Worm (Caenorhabditis elegans) whole organism, young adult: ENCODE measurements around the gene mup-4.

Experiments used
- B0035.1 ChIP-seq: sonication (generic microtip); optimal IDR thresholded peaks from 2 replicates; lab custom pipeline; 2016; ENCODE audit warnings: missing genetic modification characterization, mild to moderate bottlenecking, missing compliant biosample characterization, missing genotype, missing genetic modification reagents
- C06A6.2 ChIP-seq: fragments of 200-800 bp; sonication (Bioruptor generic); conservative IDR thresholded peaks from 2 replicates; pipeline ENCODE4 v1.3.6; 2022; ENCODE audit warnings: missing genetic modification characterization, missing compliant biosample characterization
- F10E7.11 ChIP-seq: sonication (generic microtip); optimal IDR thresholded peaks from 2 replicates; lab custom pipeline; 2017; ENCODE audit warnings: mild to moderate bottlenecking, missing genetic modification characterization, moderate library complexity, missing compliant biosample characterization
- F22D6.2 ChIP-seq: sonication (generic microtip); optimal IDR thresholded peaks from 2 replicates; lab custom pipeline; 2016; ENCODE audit warnings: mild to moderate bottlenecking, missing genetic modification characterization, missing compliant biosample characterization
- F33H1.4 ChIP-seq: fragments of 200-800 bp; sonication (Bioruptor generic); IDR thresholded peaks from 2 replicates; pipeline ENCODE4 v1.3.6; 2022; ENCODE audit warnings: missing genetic modification reagents, missing genetic modification characterization, missing compliant biosample characterization
- T07F8.4 ChIP-seq: sonication (generic microtip); optimal IDR thresholded peaks from 2 replicates; lab custom pipeline; 2016; ENCODE audit warnings: mild to moderate bottlenecking, missing genetic modification characterization, moderate library complexity, missing compliant biosample characterization
- T26A5.8 ChIP-seq: sonication (generic microtip); optimal IDR thresholded peaks from 2 replicates; lab custom pipeline; 2016; ENCODE audit warnings: missing genetic modification characterization, missing compliant biosample characterization
- Y56A3A.18 ChIP-seq: fragments of 200-800 bp; sonication (Bioruptor generic); IDR thresholded peaks from 2 replicates; pipeline ENCODE4 v1.3.6; 2022; ENCODE audit warnings: missing genetic modification reagents, missing genetic modification characterization, missing compliant biosample characterization
- Y67H2A.10 ChIP-seq: fragments of 200-800 bp; sonication (Bioruptor generic); conservative IDR thresholded peaks from 2 replicates; pipeline ENCODE4 v1.3.6; 2022; ENCODE audit warnings: missing genetic modification reagents, missing genetic modification characterization, missing compliant biosample characterization
- Y79H2A.3 ChIP-seq: fragments of 200-800 bp; sonication (Bioruptor generic); conservative IDR thresholded peaks from 2 replicates; pipeline ENCODE4 v1.3.6; 2022; ENCODE audit warnings: missing genetic modification reagents, missing genetic modification characterization, missing compliant biosample characterization
- ama-1 ChIP-seq, 3 experiments: fragments of 150-350 bp in 1 of 3; sonication (generic microtip) in 2 of 3; optimal IDR thresholded peaks; 2 replicates each; lab custom pipeline; 2014 to 2018; ENCODE audit warnings: missing biosample characterization in 2 of 3, missing genetic modification characterization in 2 of 3, missing genetic modification reagents in 2 of 3
- attf-5 ChIP-seq: fragments of 200-800 bp; sonication (Bioruptor generic); optimal IDR thresholded peaks from 2 replicates; lab custom pipeline; 2018; ENCODE audit warnings: mild to moderate bottlenecking, missing genetic modification characterization, missing compliant biosample characterization
- attf-6 ChIP-seq: fragments of 200-800 bp; sonication (Bioruptor generic); IDR thresholded peaks from 2 replicates; pipeline ENCODE4 v1.3.6; 2022; ENCODE audit warnings: missing genetic modification reagents, missing genetic modification characterization, missing compliant biosample characterization
- ceh-27 ChIP-seq: fragments of 200-800 bp; sonication (Bioruptor generic); optimal IDR thresholded peaks from 2 replicates; lab custom pipeline; 2018; ENCODE audit warnings: mild to moderate bottlenecking, missing genetic modification characterization, moderate library complexity, missing compliant biosample characterization
- ceh-79 ChIP-seq: sonication (generic microtip); optimal IDR thresholded peaks from 2 replicates; lab custom pipeline; 2017; ENCODE audit warnings: mild to moderate bottlenecking, missing genetic modification characterization, missing compliant biosample characterization
- ceh-91 ChIP-seq: fragments of 200-800 bp; sonication (Bioruptor generic); IDR thresholded peaks from 2 replicates; pipeline ENCODE4 v1.3.6; 2022; ENCODE audit warnings: missing genetic modification reagents, missing genetic modification characterization, missing compliant biosample characterization
- chd-7 ChIP-seq: sonication (generic microtip); optimal IDR thresholded peaks from 2 replicates; lab custom pipeline; 2016; ENCODE audit warnings: mild to moderate bottlenecking, missing genetic modification characterization, moderate library complexity, missing compliant biosample characterization
- dox-1 ChIP-seq: fragments of 200-800 bp; sonication (Bioruptor generic); IDR thresholded peaks from 2 replicates; pipeline ENCODE4 v1.3.6; 2022; ENCODE audit warnings: missing genetic modification reagents, missing genetic modification characterization, missing compliant biosample characterization
- dpl-1 ChIP-seq: fragments of 150-350 bp; optimal IDR thresholded peaks from 2 replicates; lab custom pipeline; 2014; ENCODE audit warnings: missing biosample characterization, missing genetic modification reagents, missing genetic modification characterization
- fkh-3 ChIP-seq: sonication (generic microtip); optimal IDR thresholded peaks from 2 replicates; lab custom pipeline; 2016; ENCODE audit warnings: mild to moderate bottlenecking, missing genetic modification characterization, missing compliant biosample characterization
- hmg-1.2 ChIP-seq: fragments of 200-800 bp; sonication (Bioruptor generic); IDR thresholded peaks from 2 replicates; pipeline ENCODE4 v1.3.6; 2022; ENCODE audit warnings: missing genetic modification reagents, missing genetic modification characterization, missing compliant biosample characterization
- hsf-1 ChIP-seq: fragments of 200-800 bp; sonication (Bioruptor generic); IDR thresholded peaks from 2 replicates; pipeline ENCODE4 v1.3.6; 2022; ENCODE audit warnings: missing genetic modification reagents, missing genetic modification characterization, missing compliant biosample characterization
- let-607 ChIP-seq, 2 experiments: fragments of 200-800 bp in 1 of 2; sonication (Bioruptor generic) in 1 of 2; sonication (generic microtip) in 1 of 2; optimal IDR thresholded peaks; 2 replicates each; lab custom pipeline; 2016 to 2018; ENCODE audit warnings: mild to moderate bottlenecking in 2 of 2, missing compliant biosample characterization in 2 of 2, missing genetic modification characterization in 2 of 2, moderate library complexity in 2 of 2, missing genotype in 1 of 2
- lin-35 ChIP-seq, 3 experiments: fragments of 150-350 bp in 2 of 3; sonication (generic microtip) in 1 of 3; optimal IDR thresholded peaks; 2 replicates each; lab custom pipeline; 2014 to 2018; ENCODE audit warnings: missing biosample characterization in 3 of 3, missing genetic modification characterization in 3 of 3, missing genetic modification reagents in 3 of 3
- lin-40 ChIP-seq: sonication (generic microtip); optimal IDR thresholded peaks from 2 replicates; lab custom pipeline; 2016; ENCODE audit warnings: missing genetic modification characterization, mild to moderate bottlenecking, missing compliant biosample characterization, missing genotype, missing genetic modification reagents
- madf-6 ChIP-seq: fragments of 200-800 bp; sonication (Bioruptor generic); IDR thresholded peaks from 2 replicates; pipeline ENCODE4 v1.3.6; 2022; ENCODE audit warnings: missing genetic modification reagents, missing genetic modification characterization, missing compliant biosample characterization
- madf-8 ChIP-seq: fragments of 200-800 bp; sonication (Bioruptor generic); conservative IDR thresholded peaks from 2 replicates; pipeline ENCODE4 v1.3.6; 2022; ENCODE audit warnings: missing genetic modification reagents, missing genetic modification characterization, missing compliant biosample characterization
- mcd-1 ChIP-seq: fragments of 200-800 bp; sonication (Bioruptor generic); IDR thresholded peaks from 2 replicates; pipeline ENCODE4 v1.3.6; 2022; ENCODE audit warnings: missing genetic modification reagents, missing genetic modification characterization, missing compliant biosample characterization
- nfya-2 ChIP-seq: fragments of 200-800 bp; sonication (Bioruptor generic); IDR thresholded peaks from 2 replicates; pipeline ENCODE4 v1.3.6; 2022; ENCODE audit warnings: missing genetic modification reagents, missing genetic modification characterization, missing compliant biosample characterization
- pbrm-1 ChIP-seq: fragments of 200-800 bp; sonication (Bioruptor generic); IDR thresholded peaks from 2 replicates; pipeline ENCODE4 v1.3.6; 2022; ENCODE audit warnings: missing genetic modification reagents, missing genetic modification characterization, missing compliant biosample characterization
- pha-4 ChIP-seq: fragments of 150-350 bp; sonication (generic microtip); optimal IDR thresholded peaks from 2 replicates; lab custom pipeline; 2014; ENCODE audit warnings: missing biosample characterization, missing genetic modification reagents, missing genetic modification characterization
- rpc-1 ChIP-seq, 2 experiments: fragments of 150-350 bp in 1 of 2; sonication (generic microtip) in 1 of 2; optimal IDR thresholded peaks; 2 replicates each; lab custom pipeline; 2014 to 2018; ENCODE audit warnings: missing biosample characterization in 1 of 2, missing genetic modification characterization in 1 of 2, missing genetic modification reagents in 1 of 2, missing genotype in 1 of 2
- sdz-38 ChIP-seq: sonication (generic microtip); optimal IDR thresholded peaks from 2 replicates; lab custom pipeline; 2016; ENCODE audit warnings: missing genotype, missing genetic modification characterization, missing compliant biosample characterization
- snpc-1.1 ChIP-seq: sonication (generic microtip); optimal IDR thresholded peaks from 2 replicates; lab custom pipeline; 2017; ENCODE audit warnings: missing genetic modification characterization, mild to moderate bottlenecking, missing compliant biosample characterization, antibody characterized with exemption, moderate library complexity, missing genotype, missing genetic modification reagents; ENCODE audit not compliant: insufficient read depth
- snpc-1.3 ChIP-seq: sonication (generic microtip); optimal IDR thresholded peaks from 2 replicates; lab custom pipeline; 2017; ENCODE audit warnings: missing genetic modification characterization, mild to moderate bottlenecking, missing compliant biosample characterization, antibody characterized with exemption, moderate library complexity, missing genotype, missing genetic modification reagents; ENCODE audit not compliant: insufficient read depth
- snpc-3.4 ChIP-seq: sonication (generic microtip); optimal IDR thresholded peaks from 2 replicates; lab custom pipeline; 2017; ENCODE audit warnings: missing genetic modification characterization, mild to moderate bottlenecking, missing compliant biosample characterization, antibody characterized with exemption, moderate library complexity, missing genotype, missing genetic modification reagents
- sptf-2 ChIP-seq: fragments of 200-800 bp; sonication (Bioruptor generic); optimal IDR thresholded peaks from 2 replicates; lab custom pipeline; 2018; ENCODE audit warnings: mild to moderate bottlenecking, missing genetic modification characterization, missing compliant biosample characterization
- tbx-9 ChIP-seq: sonication (generic microtip); optimal IDR thresholded peaks from 2 replicates; lab custom pipeline; 2016; ENCODE audit warnings: borderline replicate concordance, missing genetic modification characterization, inconsistent platforms, missing compliant biosample characterization
- unc-130 ChIP-seq: sonication (generic microtip); optimal IDR thresholded peaks from 2 replicates; lab custom pipeline; 2016; ENCODE audit warnings: missing genetic modification reagents, missing genetic modification characterization, missing compliant biosample characterization
- unc-62 ChIP-seq: fragments of 150-350 bp; optimal IDR thresholded peaks from 2 replicates; lab custom pipeline; 2014; ENCODE audit warnings: missing biosample characterization, missing genetic modification reagents, missing genetic modification characterization
- xnd-1 ChIP-seq: sonication (generic microtip); optimal IDR thresholded peaks from 2 replicates; lab custom pipeline; 2016; ENCODE audit warnings: missing genotype, missing genetic modification reagents, missing genetic modification characterization, missing compliant biosample characterization
- zim-3 ChIP-seq: sonication (generic microtip); optimal IDR thresholded peaks from 2 replicates; lab custom pipeline; 2017; ENCODE audit warnings: mild to moderate bottlenecking, missing genetic modification characterization, moderate library complexity, missing compliant biosample characterization
- ztf-18 ChIP-seq: sonication (generic microtip); optimal IDR thresholded peaks from 2 replicates; lab custom pipeline; 2016; ENCODE audit warnings: missing genotype, mild to moderate bottlenecking, missing genetic modification characterization, missing compliant biosample characterization
- ztf-26 ChIP-seq: sonication (generic microtip); optimal IDR thresholded peaks from 2 replicates; lab custom pipeline; 2017; ENCODE audit warnings: missing genetic modification characterization, missing compliant biosample characterization

mup-4 gene

DNA sequence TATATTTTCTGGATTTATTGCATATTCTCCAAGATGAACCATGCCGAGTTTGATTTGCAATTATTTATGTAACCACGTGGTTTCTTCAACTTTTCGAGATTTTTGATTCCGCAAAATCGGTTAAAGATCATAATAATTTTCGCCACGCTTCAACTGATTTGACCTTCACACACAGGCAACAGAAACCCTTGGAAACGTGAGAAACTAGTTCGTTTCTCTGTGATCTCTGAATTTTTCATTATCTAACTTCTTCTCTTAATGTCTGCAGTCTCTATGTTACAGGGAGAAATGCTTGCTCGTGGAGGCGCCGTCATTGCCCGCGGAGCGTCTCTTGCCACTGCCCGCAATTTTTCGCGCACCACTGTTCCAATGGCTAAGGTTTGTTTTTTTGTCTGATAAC is 23.6 kb downstream of the mup-4 start, which contains the start of gene fum-1 (continued):
- TF ChIP-seq let-607 (tag; optimal IDR thresholded peaks at IDR 0.05; lab: Kevin White, UChicago) = peak in 1 of 2 experiments; percentile 27
- no peak for TF ChIP-seq F22D6.2 (tag; lab: Kevin White, UChicago)
- TF ChIP-seq dox-1 (GFP tag; lab: Robert Waterston, UW) = peak; percentile 55; the same call in 1 of the 2 replicates
- TF ChIP-seq lin-40 (tag; lab: Kevin White, UChicago) = peak; percentile 59
- TF ChIP-seq Y79H2A.3 (GFP tag; lab: Robert Waterston, UW) = no peak
- TF ChIP-seq ama-1 (optimal IDR thresholded peaks at IDR 0.05; lab: Kevin White, UChicago) = peak; percentile 5
- no peak for TF ChIP-seq ama-1 (GFP tag; optimal IDR thresholded peaks at IDR 0.05; lab: Kevin White, UChicago)
- TF ChIP-seq unc-62 (GFP tag; lab: Kevin White, UChicago) = no peak
- no peak for TF ChIP-seq fkh-3 (tag; lab: Kevin White, UChicago)
- no peak for TF ChIP-seq rpc-1 (optimal IDR thresholded peaks at IDR 0.05; lab: Kevin White, UChicago)
- TF ChIP-seq rpc-1 (tag; optimal IDR thresholded peaks at IDR 0.05; lab: Kevin White, UChicago) = no peak
- no peak for TF ChIP-seq madf-8
- TF ChIP-seq mcd-1 (GFP tag; lab: Robert Waterston, UW) = peak; percentile 56
- no peak for TF ChIP-seq sdz-38 (tag; lab: Kevin White, UChicago)
- no peak for TF ChIP-seq C06A6.2 (GFP tag; lab: Robert Waterston, UW)
- TF ChIP-seq dpl-1 (GFP tag; lab: Kevin White, UChicago) = no peak
- TF ChIP-seq snpc-3.4 (tag; lab: Kevin White, UChicago) = peak; percentile 36
- no peak for TF ChIP-seq Y56A3A.18
- no peak for TF ChIP-seq unc-130 (GFP tag; lab: Kevin White, UChicago)
- TF ChIP-seq ztf-18 (tag; lab: Kevin White, UChicago) = peak; percentile 27
- peak in 1 of 3 experiments; percentile 37 for TF ChIP-seq lin-35 (GFP tag; optimal IDR thresholded peaks at IDR 0.05; lab: Kevin White, UChicago)
- peak; percentile 48 for TF ChIP-seq ceh-27
- 0 out of 2 replicates have a peak, but pooled peaks have one; percentile 7 for TF ChIP-seq hsf-1 (GFP tag; lab: Robert Waterston, UW)
- TF ChIP-seq hmg-1.2 (GFP tag; lab: Robert Waterston, UW) = peak; percentile 76

DNA sequence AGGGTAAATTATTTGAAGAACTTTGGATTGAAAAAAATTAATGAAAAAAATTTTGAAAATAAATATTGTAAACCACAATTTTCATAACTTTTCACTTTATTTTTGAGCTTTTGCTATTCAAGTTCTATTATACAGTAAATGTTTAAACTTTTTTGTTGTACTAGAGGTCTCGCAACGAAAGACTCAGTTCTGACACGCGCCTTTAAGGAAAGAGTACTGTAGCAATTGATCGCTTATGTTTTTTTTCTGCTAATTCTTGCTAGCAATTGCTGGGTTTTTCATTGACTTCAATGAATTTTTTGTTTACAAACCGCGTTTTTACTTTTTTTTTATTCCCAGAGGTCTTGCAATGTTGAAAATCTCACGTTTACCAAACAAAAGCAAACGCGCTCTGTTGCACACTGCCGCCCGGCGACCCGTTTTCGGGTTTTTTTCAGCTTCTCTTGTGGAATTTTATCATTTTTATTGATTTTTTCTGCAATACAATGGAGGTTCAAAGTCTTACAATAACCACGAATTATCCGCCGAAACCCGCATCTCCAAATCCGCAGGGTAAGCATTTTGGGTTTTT is 25.4 kb downstream of the mup-4 start, which contains the start of gene H14A12.3:
TSS of gene H14A12.3 (plus strand) at position 360 of the 571 bp plus-strand sequence.
- TF ChIP-seq madf-6 (peak; percentile 78), xnd-1 (tag; lab: Kevin White, UChicago) (peak; percentile 63), pbrm-1 (GFP tag; lab: Robert Waterston, UW) (0 out of 2 replicates have a peak, but pooled peaks have one; percentile 8), lin-40 (tag; lab: Kevin White, UChicago) (no peak), attf-6 (GFP tag; lab: Robert Waterston, UW) (no peak), nfya-2 (no peak), dox-1 (GFP tag; lab: Robert Waterston, UW) (peak; percentile 27; the same call in 1 of the 2 replicates), ceh-91 (GFP tag; lab: Robert Waterston, UW) (peak; percentile 55; the same call in 1 of the 2 replicates), T26A5.8 (tag; lab: Kevin White, UChicago) (no peak), sptf-2 (GFP tag; lab: Kevin White, UChicago) (no peak), ceh-79 (tag; lab: Kevin White, UChicago) (no peak), Y67H2A.10 (GFP tag; lab: Robert Waterston, UW) (no peak), chd-7 (tag; lab: Kevin White, UChicago) (no peak), F10E7.11 (tag; lab: Kevin White, UChicago) (no peak), rpc-1 (optimal IDR thresholded peaks at IDR 0.05; lab: Kevin White, UChicago) (no peak), rpc-1 (tag; optimal IDR thresholded peaks at IDR 0.05; lab: Kevin White, UChicago) (no peak), snpc-1.1 (no peak), tbx-9 (tag; lab: Kevin White, UChicago) (no peak), attf-5 (no peak), ztf-26 (no peak), T07F8.4 (tag; lab: Kevin White, UChicago) (no peak), B0035.1 (tag; lab: Kevin White, UChicago) (no peak), snpc-1.3 (tag; lab: Kevin White, UChicago) (no peak), pha-4 (tag; lab: Kevin White, UChicago) (peak; percentile 14), F33H1.4 (GFP tag; lab: Robert Waterston, UW) (peak; percentile 78), zim-3 (no peak)
